Fruit fly (Drosophila melanogaster): ENCODE results near the gene topi.

topi gene

dm6 chr3R:9774821-9775220 is at the start of gene topi:
topi (plus strand) TSS chr3R:9775121.
- no peak for TF ChIP-seq CG8478 (optimal IDR thresholded peaks at IDR 0.05)
- no peak for TF ChIP-seq CTCF (optimal IDR thresholded peaks at IDR 0.05)

- no peak for TF ChIP-seq CTCF (optimal IDR thresholded peaks at IDR 0.05)
- no peak for TF ChIP-seq CG8478 (optimal IDR thresholded peaks at IDR 0.05)
Observed at dm6 chr3R:9725121-9725956, 49.6 kb upstream of the topi start, which contains the start of gene hyd. hyd (minus strand) TSS chr3R:9725615.

- TF ChIP-seq CTCF (optimal IDR thresholded peaks at IDR 0.05) (no peak), CG8478 (optimal IDR thresholded peaks at IDR 0.05) (no peak)
Observed at dm6 chr3R:9730784-9731183, 44.1 kb upstream of the topi start, which contains the start of gene FoxP. FoxP (minus strand) TSS chr3R:9730872.

dm6 chr3R:9733150-9733549 is 41.8 kb upstream of the topi start, which contains the start of gene alphaTub85E:
alphaTub85E (minus strand) TSS chr3R:9733250.
- TF ChIP-seq CG8478 (optimal IDR thresholded peaks at IDR 0.05) (no peak), CTCF (optimal IDR thresholded peaks at IDR 0.05) (no peak)

- no peak for TF ChIP-seq CG8478 (optimal IDR thresholded peaks at IDR 0.05)
- no peak for TF ChIP-seq CTCF (optimal IDR thresholded peaks at IDR 0.05)
Observed at dm6 chr3R:9735151-9735550, 39.8 kb upstream of the topi start.

dm6 chr3R:9739793-9740192 is 35.1 kb upstream of the topi start, which contains the start of gene side-VII:
side-VII (minus strand) TSS chr3R:9739979.
- TF ChIP-seq CG8478 (optimal IDR thresholded peaks at IDR 0.05) (no peak), CTCF (optimal IDR thresholded peaks at IDR 0.05) (no peak)

dm6 chr3R:9740713-9741112 is 34.2 kb upstream of the topi start, which contains the start of gene Pnn:
Pnn (plus strand) TSS chr3R:9740899.
- TF ChIP-seq CTCF (optimal IDR thresholded peaks at IDR 0.05) (no peak), CG8478 (optimal IDR thresholded peaks at IDR 0.05) (no peak)

- TF ChIP-seq CTCF (optimal IDR thresholded peaks at IDR 0.05) (no peak), CG8478 (optimal IDR thresholded peaks at IDR 0.05) (no peak)
Observed at dm6 chr3R:9743217-9743616, 31.7 kb upstream of the topi start, which contains the start of gene CG31415. CG31415 (plus strand) TSS chr3R:9743517.

- no peak for TF ChIP-seq CG8478 (optimal IDR thresholded peaks at IDR 0.05)
- TF ChIP-seq CTCF (optimal IDR thresholded peaks at IDR 0.05) = no peak
Observed at dm6 chr3R:9743995-9744394, 30.9 kb upstream of the topi start.

- no peak for TF ChIP-seq CTCF (optimal IDR thresholded peaks at IDR 0.05)
- TF ChIP-seq CG8478 (optimal IDR thresholded peaks at IDR 0.05) = no peak
Observed at dm6 chr3R:9745442-9745841, 29.5 kb upstream of the topi start.

- no peak for TF ChIP-seq CG8478 (optimal IDR thresholded peaks at IDR 0.05)
- TF ChIP-seq CTCF (optimal IDR thresholded peaks at IDR 0.05) = no peak
Observed at dm6 chr3R:9746267-9746666, 28.7 kb upstream of the topi start, which contains the start of gene CG34409. CG34409 (minus strand) TSS chr3R:9746367.

dm6 chr3R:9747272-9747874 is 27.5 kb upstream of the topi start, which contains the start of gene CG12948:
CG12948 (minus strand) TSS chr3R:9747744.
- TF ChIP-seq CG8478 (optimal IDR thresholded peaks at IDR 0.05) (no peak), CTCF (optimal IDR thresholded peaks at IDR 0.05) (no peak)

- TF ChIP-seq CTCF (optimal IDR thresholded peaks at IDR 0.05) = no peak
- TF ChIP-seq CG8478 (optimal IDR thresholded peaks at IDR 0.05) = no peak
Observed at dm6 chr3R:9747875-9747899, 27.2 kb upstream of the topi start, which contains the start of gene PpD3. PpD3 (plus strand) TSS chr3R:9747875.

dm6 chr3R:9747900-9748663 is 26.8 kb upstream of the topi start:
- TF ChIP-seq CG8478 (optimal IDR thresholded peaks at IDR 0.05) (no peak), CTCF (optimal IDR thresholded peaks at IDR 0.05) (no peak)

- no peak for TF ChIP-seq CG8478 (optimal IDR thresholded peaks at IDR 0.05)
- no peak for TF ChIP-seq CTCF (optimal IDR thresholded peaks at IDR 0.05)
Observed at dm6 chr3R:9754487-9754886, 20.4 kb upstream of the topi start, which contains the start of gene Tti1. Tti1 (minus strand) TSS chr3R:9754686.
